Worm (Caenorhabditis elegans) whole organism, L2 larva: ENCODE data around the gene cutl-29.

Source experiments
- ama-1 ChIP-seq: fragments of 150-350 bp; optimal IDR thresholded peaks from 2 replicates; lab custom pipeline; 2018; ENCODE audit warnings: inconsistent platforms
- crh-2 ChIP-seq: sonication (generic microtip); optimal IDR thresholded peaks from 2 replicates; lab custom pipeline; 2017; ENCODE audit warnings: missing biosample characterization, missing genetic modification characterization
- elt-3 ChIP-seq: sonication (generic microtip); optimal IDR thresholded peaks from 2 replicates; lab custom pipeline; 2017; ENCODE audit warnings: missing biosample characterization, missing genetic modification characterization

ce11 chrX:8302803-8303202 is 32.0 kb upstream of the cutl-29 start:
- TF ChIP-seq elt-3 (tag; lab: Kevin White, UChicago) (no peak), ama-1 (lab: Kevin White, UChicago) (no peak), crh-2 (tag; lab: Kevin White, UChicago) (no peak)
